Worm (Caenorhabditis elegans) whole organism, early embryonic: ENCODE data around the gene srw-71.
A peak's percentile ranks its signal among the peaks of the same experiment; 100 is the strongest.
"Not testable (repeated sequence)": the region's sequence is repeated elsewhere in the genome, so short reads cannot be mapped to it uniquely, and the experiment has no call there.

Source experiments
- B0310.2 ChIP-seq: sonication (generic microtip); optimal IDR thresholded peaks from 2 replicates; lab custom pipeline; 2016; ENCODE audit warnings: mild to moderate bottlenecking, missing genetic modification characterization, missing compliant biosample characterization
- F13C5.2 ChIP-seq: sonication (generic microtip); optimal IDR thresholded peaks from 2 replicates; lab custom pipeline; 2017; ENCODE audit warnings: mild to moderate bottlenecking, missing genetic modification characterization, inconsistent platforms, missing compliant biosample characterization
- aly-1 ChIP-seq: sonication (generic microtip); optimal IDR thresholded peaks from 2 replicates; lab custom pipeline; 2016; ENCODE audit warnings: missing genetic modification characterization, missing compliant biosample characterization
- ama-1 ChIP-seq: fragments of 150-350 bp; optimal IDR thresholded peaks from 2 replicates; lab custom pipeline; 2014
- ceh-13 ChIP-seq: fragments of 200-800 bp; sonication (Bioruptor generic); optimal IDR thresholded peaks from 2 replicates; lab custom pipeline; 2018; ENCODE audit warnings: mild to moderate bottlenecking, missing genetic modification characterization, missing compliant biosample characterization
- ceh-36 ChIP-seq: sonication (generic microtip); optimal IDR thresholded peaks from 2 replicates; lab custom pipeline; 2016; ENCODE audit warnings: missing genetic modification characterization, inconsistent platforms, missing compliant biosample characterization
- ets-7 ChIP-seq: sonication (generic microtip); optimal IDR thresholded peaks from 2 replicates; lab custom pipeline; 2016; ENCODE audit warnings: missing genotype, missing genetic modification characterization, missing compliant biosample characterization
- flt-1 ChIP-seq: fragments of 200-800 bp; sonication (Bioruptor generic); IDR thresholded peaks from 2 replicates; pipeline ENCODE4 v1.3.6; 2022; ENCODE audit warnings: missing genetic modification characterization, missing compliant biosample characterization
- hmbx-1 ChIP-seq: sonication (generic microtip); optimal IDR thresholded peaks from 2 replicates; lab custom pipeline; 2016; ENCODE audit warnings: mild to moderate bottlenecking, missing genetic modification characterization, missing compliant biosample characterization
- hmg-4 ChIP-seq: fragments of 200-800 bp; sonication (Bioruptor generic); optimal IDR thresholded peaks from 2 replicates; lab custom pipeline; 2018; ENCODE audit warnings: mild to moderate bottlenecking, missing genetic modification characterization, missing compliant biosample characterization
- hnd-1 ChIP-seq: sonication (generic microtip); optimal IDR thresholded peaks from 2 replicates; lab custom pipeline; 2016; ENCODE audit warnings: missing genetic modification characterization, missing compliant biosample characterization
- pes-1 ChIP-seq: fragments of 200-800 bp; sonication (Bioruptor generic); IDR thresholded peaks from 2 replicates; pipeline ENCODE4 v1.3.6; 2022; ENCODE audit warnings: missing genetic modification reagents, missing genetic modification characterization, missing compliant biosample characterization
- scrt-1 ChIP-seq: fragments of 200-800 bp; sonication (Bioruptor generic); IDR thresholded peaks from 2 replicates; pipeline ENCODE4 v1.3.6; 2022; ENCODE audit warnings: missing genetic modification characterization, missing compliant biosample characterization
- sea-1 ChIP-seq: fragments of 200-800 bp; sonication (Bioruptor generic); conservative IDR thresholded peaks from 2 replicates; pipeline ENCODE4 v1.3.6; 2022; ENCODE audit warnings: missing genetic modification characterization, missing compliant biosample characterization
- tbx-11 ChIP-seq: fragments of 200-800 bp; sonication (Bioruptor generic); IDR thresholded peaks from 2 replicates; pipeline ENCODE4 v1.3.6; 2022; ENCODE audit warnings: missing genetic modification characterization, missing compliant biosample characterization
- tbx-37 ChIP-seq: fragments of 200-800 bp; sonication (Bioruptor generic); conservative IDR thresholded peaks from 2 replicates; pipeline ENCODE4 v1.3.6; 2022; ENCODE audit warnings: missing genetic modification reagents, missing genetic modification characterization, missing compliant biosample characterization
- tra-4 ChIP-seq: sonication (generic microtip); optimal IDR thresholded peaks from 2 replicates; lab custom pipeline; 2017; ENCODE audit warnings: missing genetic modification characterization, missing compliant biosample characterization

Gene srw-71

ce11 chrV:7451421-7451820, 20.5 kb upstream of the srw-71 start, which contains the start of gene try-11:
Gene try-11 (plus strand): TSS chrV:7451721.
- no peak for TF ChIP-seq tbx-11 (GFP tag; lab: Robert Waterston, UW)
- TF ChIP-seq tra-4 (tag; lab: Kevin White, UChicago): no peak
- TF ChIP-seq ceh-36 (tag; lab: Kevin White, UChicago): no peak
- TF ChIP-seq ama-1 (lab: Kevin White, UChicago): no peak
- no peak for TF ChIP-seq F13C5.2 (tag; lab: Kevin White, UChicago)
- TF ChIP-seq tbx-37: no peak
- TF ChIP-seq ceh-13 (GFP tag; lab: Kevin White, UChicago): no peak
- no peak for TF ChIP-seq pes-1 (GFP tag; lab: Robert Waterston, UW)
- TF ChIP-seq hmbx-1: no peak
- no peak for TF ChIP-seq aly-1 (tag; lab: Kevin White, UChicago)
- TF ChIP-seq sea-1 (GFP tag; lab: Robert Waterston, UW): no peak
- no peak for TF ChIP-seq B0310.2
- TF ChIP-seq scrt-1 (GFP tag; lab: Robert Waterston, UW): no peak
- TF ChIP-seq hnd-1 (tag; lab: Kevin White, UChicago): no peak
- TF ChIP-seq ets-7: no peak
- no peak for TF ChIP-seq hmg-4
- no peak for TF ChIP-seq flt-1 (GFP tag; lab: Robert Waterston, UW)

ce11 chrV:7449303-7449827, 18.4 kb upstream of the srw-71 start, which contains the start of gene try-12:
Gene try-12 (plus strand): TSS chrV:7449353.
- TF ChIP-seq hnd-1 (tag; lab: Kevin White, UChicago) (no peak), scrt-1 (GFP tag; lab: Robert Waterston, UW) (no peak), tbx-11 (GFP tag; lab: Robert Waterston, UW) (no peak), flt-1 (GFP tag; lab: Robert Waterston, UW) (no peak), hmbx-1 (no peak), B0310.2 (no peak), F13C5.2 (tag; lab: Kevin White, UChicago) (no peak), ets-7 (no peak), tbx-37 (no peak), aly-1 (tag; lab: Kevin White, UChicago) (no peak)

ce11 chrV:7446965-7447364, 16.0 kb upstream of the srw-71 start, which contains the start of gene F25E5.5:
Gene F25E5.5 (plus strand): TSS chrV:7447265.
- TF ChIP-seq ets-7 (no peak), ceh-36 (tag; lab: Kevin White, UChicago) (no peak), sea-1 (GFP tag; lab: Robert Waterston, UW) (no peak), ceh-13 (GFP tag; lab: Kevin White, UChicago) (no peak), hmbx-1 (no peak), scrt-1 (GFP tag; lab: Robert Waterston, UW) (no peak), hnd-1 (tag; lab: Kevin White, UChicago) (no peak)

- not testable (repeated sequence) for TF ChIP-seq pes-1 (GFP tag; lab: Robert Waterston, UW); hnd-1 (tag; lab: Kevin White, UChicago); tbx-37
These were observed 13.4 kb upstream of the srw-71 start, which contains the start of gene nhr-141 for ce11 chrV:7444331-7444730. Gene nhr-141 (plus strand): TSS chrV:7444661.

- TF ChIP-seq sea-1 (GFP tag; lab: Robert Waterston, UW): peak; percentile 85
- 0 out of 2 replicates have a peak, but pooled peaks have one; percentile 35 for TF ChIP-seq scrt-1 (GFP tag; lab: Robert Waterston, UW)
- peak; percentile 68; the same call in 1 of the 2 replicates for TF ChIP-seq tbx-11 (GFP tag; lab: Robert Waterston, UW)
- TF ChIP-seq tbx-37: peak; percentile 34; the same call in 1 of the 2 replicates
These were observed 12.6 kb upstream of the srw-71 start for ce11 chrV:7443480-7443879.

ce11 chrV:7439807-7440206, 8.9 kb upstream of the srw-71 start, which contains the start of gene try-13:
Gene try-13 (plus strand): TSS chrV:7440107.
- TF ChIP-seq hnd-1 (tag; lab: Kevin White, UChicago) (no peak), sea-1 (GFP tag; lab: Robert Waterston, UW) (no peak), F13C5.2 (tag; lab: Kevin White, UChicago) (no peak), ets-7 (no peak), flt-1 (GFP tag; lab: Robert Waterston, UW) (no peak), ceh-13 (GFP tag; lab: Kevin White, UChicago) (no peak), ama-1 (lab: Kevin White, UChicago) (no peak), pes-1 (GFP tag; lab: Robert Waterston, UW) (no peak), ceh-36 (tag; lab: Kevin White, UChicago) (no peak), aly-1 (tag; lab: Kevin White, UChicago) (no peak), scrt-1 (GFP tag; lab: Robert Waterston, UW) (no peak), hmg-4 (no peak), hmbx-1 (no peak), B0310.2 (no peak), tbx-37 (no peak), tra-4 (tag; lab: Kevin White, UChicago) (no peak), tbx-11 (GFP tag; lab: Robert Waterston, UW) (no peak)

DNA sequence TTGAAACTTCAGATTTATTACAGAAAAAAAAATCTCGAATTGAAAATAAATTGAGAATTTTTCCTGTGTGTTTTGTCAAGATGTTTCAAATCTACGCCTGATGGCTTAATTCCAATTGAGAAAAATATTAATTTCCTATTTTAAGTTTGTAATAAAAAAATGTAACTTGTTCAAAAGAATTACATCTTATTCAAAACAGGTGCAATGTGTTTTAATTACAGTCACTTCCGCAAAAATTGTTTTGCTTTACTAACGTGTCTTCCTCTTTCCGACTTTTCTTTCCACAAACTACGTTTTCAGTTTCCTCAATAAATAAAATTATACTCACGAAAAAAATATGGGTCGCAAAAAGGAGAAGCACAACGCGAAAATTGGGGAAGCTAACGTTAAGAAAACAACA, 7.1 kb upstream of the srw-71 start, which contains the start of gene F25E5.16:
Gene F25E5.16 (plus strand): TSS at position 301 of the 400 bp plus-strand sequence.
- TF ChIP-seq ama-1 (lab: Kevin White, UChicago) (no peak), hmg-4 (no peak), tbx-37 (no peak), ceh-13 (GFP tag; lab: Kevin White, UChicago) (no peak)

ce11 chrV:7437538-7437937, 6.6 kb upstream of the srw-71 start, which contains the start of gene F25E5.9:
Gene F25E5.9 (minus strand): TSS chrV:7437919.
- TF ChIP-seq hnd-1 (tag; lab: Kevin White, UChicago) (no peak), pes-1 (GFP tag; lab: Robert Waterston, UW) (no peak), ama-1 (lab: Kevin White, UChicago) (no peak), ceh-36 (tag; lab: Kevin White, UChicago) (no peak), sea-1 (GFP tag; lab: Robert Waterston, UW) (no peak), tbx-11 (GFP tag; lab: Robert Waterston, UW) (no peak), B0310.2 (no peak), tra-4 (tag; lab: Kevin White, UChicago) (no peak)
